Worm (Caenorhabditis elegans) whole organism, L1 larva: Measurements from ENCODE around the gene srbc-7.

Experiments used
- aly-2 ChIP-seq: fragments of 150-350 bp; optimal IDR thresholded peaks from 2 replicates; lab custom pipeline; 2014; ENCODE audit warnings: missing biosample characterization, missing genetic modification characterization
- hlh-4 ChIP-seq: sonication (generic microtip); optimal IDR thresholded peaks from 2 replicates; lab custom pipeline; 2016; ENCODE audit warnings: mild to moderate bottlenecking, missing genetic modification characterization, missing compliant biosample characterization
- jun-1 ChIP-seq: fragments of 150-350 bp; optimal IDR thresholded peaks from 2 replicates; lab custom pipeline; 2014; ENCODE audit warnings: missing biosample characterization, missing genetic modification reagents, missing genetic modification characterization
- lin-15B ChIP-seq: fragments of 150-350 bp; sonication (generic microtip); optimal IDR thresholded peaks from 3 replicates; lab custom pipeline; 2014; ENCODE audit warnings: missing biosample characterization, missing genetic modification characterization
- lin-39 ChIP-seq: fragments of 150-350 bp; optimal IDR thresholded peaks from 2 replicates; lab custom pipeline; 2014; ENCODE audit warnings: missing biosample characterization, missing genetic modification reagents, missing genetic modification characterization
- nhr-237 ChIP-seq: fragments of 150-350 bp; optimal IDR thresholded peaks from 2 replicates; lab custom pipeline; 2014; ENCODE audit warnings: missing biosample characterization, missing genetic modification characterization
- nhr-28 ChIP-seq: fragments of 150-350 bp; optimal IDR thresholded peaks from 2 replicates; lab custom pipeline; 2014; ENCODE audit warnings: missing biosample characterization, missing genetic modification characterization
- sptf-1 ChIP-seq: fragments of 150-350 bp; optimal IDR thresholded peaks from 2 replicates; lab custom pipeline; 2014; ENCODE audit warnings: missing biosample characterization, missing genetic modification characterization
- tbx-2 ChIP-seq: sonication (generic microtip); optimal IDR thresholded peaks from 2 replicates; lab custom pipeline; 2016; ENCODE audit warnings: missing genetic modification characterization, missing compliant biosample characterization
- unc-62 ChIP-seq: fragments of 150-350 bp; optimal IDR thresholded peaks from 2 replicates; lab custom pipeline; 2014; ENCODE audit warnings: missing biosample characterization, missing genetic modification reagents, missing genetic modification characterization
- zip-4 ChIP-seq: fragments of 200-800 bp; sonication (Bioruptor generic); optimal IDR thresholded peaks from 2 replicates; lab custom pipeline; 2018; ENCODE audit warnings: mild to moderate bottlenecking, missing genetic modification characterization, moderate library complexity, missing compliant biosample characterization

ce11 chrV:7472815-7473214 is 14.6 kb downstream of the srbc-7 start, which contains the start of gene str-28:
- TF ChIP-seq zip-4 (no peak), unc-62 (GFP tag; lab: Kevin White, UChicago) (no peak), hlh-4 (tag; lab: Kevin White, UChicago) (no peak), nhr-28 (tag; lab: Kevin White, UChicago) (no peak), jun-1 (tag; lab: Kevin White, UChicago) (no peak), sptf-1 (tag; lab: Kevin White, UChicago) (no peak), lin-15B (tag; lab: Kevin White, UChicago) (no peak), tbx-2 (tag; lab: Kevin White, UChicago) (no peak), lin-39 (tag; lab: Kevin White, UChicago) (no peak), nhr-237 (tag; lab: Kevin White, UChicago) (no peak), aly-2 (tag; lab: Kevin White, UChicago) (no peak)
